Fruit fly (Drosophila melanogaster) whole organism: ENCODE results near the gene CG34138.

Source experiments
- CG8478 ChIP-seq: fragments of >200 bp; optimal IDR thresholded peaks from 2 replicates; lab custom pipeline; 2018; ENCODE audit warnings: inconsistent platforms
- Dll ChIP-seq: fragments of >200 bp; optimal IDR thresholded peaks from 2 replicates; lab custom pipeline; 2017
- EcR ChIP-seq, 2 experiments: fragments of >200 bp; optimal IDR thresholded peaks; 2 replicates each; lab custom pipeline; 2017; ENCODE audit warnings: missing biosample characterization in 2 of 2, missing genetic modification characterization in 2 of 2, missing genetic modification reagents in 2 of 2
- pan ChIP-seq: fragments of >200 bp; optimal IDR thresholded peaks from 2 replicates; lab custom pipeline; 2017
- psq ChIP-seq: fragments of >200 bp; optimal IDR thresholded peaks from 2 replicates; lab custom pipeline; 2017
- usp ChIP-seq: fragments of >200 bp; optimal IDR thresholded peaks from 2 replicates; lab custom pipeline; 2017; ENCODE audit warnings: missing biosample characterization, missing genetic modification characterization, mixed read lengths

CG34138 gene

dm6 chr3R:19644094-19644900 is 9.5 kb downstream of the CG34138 start, which contains the start of gene Vha13:
Gene Vha13 (minus strand): TSS chr3R:19644386.
- TF ChIP-seq pan (no peak), EcR (GFP tag; optimal IDR thresholded peaks at IDR 0.05; lab: Kevin White, UChicago) (no peak), CG8478 (lab: Kevin White, UChicago) (no peak), Dll (lab: Kevin White, UChicago) (no peak), usp (GFP tag; lab: Kevin White, UChicago) (no peak), psq (lab: Kevin White, UChicago) (no peak)

DNA sequence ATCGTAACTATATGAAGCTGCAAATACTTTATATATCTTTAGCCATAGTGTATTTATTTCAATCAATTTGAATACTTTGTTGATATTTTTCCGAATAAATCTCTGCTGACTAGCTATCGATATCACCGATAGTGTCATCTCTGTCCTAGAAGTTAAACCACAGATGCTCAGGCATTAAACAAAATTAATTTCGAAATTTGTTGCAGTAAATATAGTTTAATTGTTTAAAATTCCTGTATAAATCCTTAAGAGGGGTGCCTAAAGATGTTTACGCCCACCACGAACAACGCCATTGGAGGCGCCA is 10.1 kb downstream of the CG34138 start, which contains the start of gene Nup58:
Gene Nup58 (plus strand): TSS at position 126 of the 304 bp plus-strand sequence.
- TF ChIP-seq psq (lab: Kevin White, UChicago) (no peak), Dll (lab: Kevin White, UChicago) (no peak), usp (GFP tag; lab: Kevin White, UChicago) (no peak), EcR (GFP tag; optimal IDR thresholded peaks at IDR 0.05; lab: Kevin White, UChicago) (no peak), CG8478 (lab: Kevin White, UChicago) (no peak)

DNA sequence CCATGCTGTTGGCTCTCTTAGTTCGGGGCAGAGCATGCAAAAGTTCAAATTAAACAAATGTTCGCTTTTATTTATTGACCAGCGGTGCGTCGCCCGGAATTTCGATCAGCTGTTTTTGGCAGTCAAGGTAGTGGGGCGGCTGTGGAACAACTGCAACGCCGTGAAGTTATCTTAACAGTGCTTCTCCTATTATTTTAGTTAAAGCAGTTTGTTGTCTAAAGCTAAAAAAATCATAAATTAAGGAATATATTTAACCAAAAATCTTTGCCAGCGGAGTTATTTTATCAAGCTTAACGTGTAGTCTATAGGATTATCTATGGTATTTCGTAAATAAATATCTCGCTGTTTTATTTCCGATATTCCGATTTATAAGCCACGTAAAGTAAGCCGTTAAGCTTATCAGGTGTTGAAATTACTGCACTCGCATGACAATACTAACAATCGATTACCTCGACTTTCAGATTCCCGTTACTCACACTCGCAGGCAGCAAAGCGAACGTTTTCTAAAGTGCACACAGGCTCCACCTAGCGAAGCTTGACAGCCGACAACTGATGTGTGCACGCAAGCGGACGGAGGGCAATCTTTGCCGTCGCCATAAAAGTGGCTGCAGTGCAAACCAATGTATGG is 13.7 kb downstream of the CG34138 start, which contains the start of the genes CG6195 and CG31220:
Gene CG6195 (minus strand): TSS at position 122 of the 628 bp plus-strand sequence.
Gene CG31220 (plus strand): TSS at position 199 of the 628 bp plus-strand sequence.
- no peak for TF ChIP-seq Dll (lab: Kevin White, UChicago)
- no peak for TF ChIP-seq psq (lab: Kevin White, UChicago)
- no peak for TF ChIP-seq usp (GFP tag; lab: Kevin White, UChicago)
- TF ChIP-seq pan: no peak
- TF ChIP-seq CG8478 (lab: Kevin White, UChicago): no peak
- no peak for TF ChIP-seq EcR (GFP tag; optimal IDR thresholded peaks at IDR 0.05; lab: Kevin White, UChicago)

DNA sequence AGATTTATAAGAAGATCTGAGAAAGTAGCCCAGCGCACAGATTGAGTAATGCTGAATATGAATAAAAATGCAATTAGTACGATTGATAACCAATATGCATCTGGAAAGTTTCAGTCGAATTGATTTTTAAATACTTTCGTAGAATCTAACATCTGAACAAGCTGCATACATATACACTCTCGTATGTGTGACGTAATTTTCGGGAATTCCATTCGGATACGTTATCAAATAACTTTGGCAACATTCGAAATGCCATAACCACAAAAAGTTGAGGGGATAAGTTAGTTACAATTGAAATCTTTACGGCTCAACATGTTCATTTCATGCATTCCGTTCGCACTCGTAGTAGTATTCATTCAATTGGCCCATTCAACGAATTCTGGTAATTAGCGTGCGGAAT is 16.0 kb downstream of the CG34138 start, which contains the start of gene CG31219:
Gene CG31219 (plus strand): TSS at position 301 of the 400 bp plus-strand sequence.
- TF ChIP-seq pan (no peak), usp (GFP tag; lab: Kevin White, UChicago) (no peak), Dll (lab: Kevin White, UChicago) (no peak), psq (lab: Kevin White, UChicago) (no peak), EcR (GFP tag; optimal IDR thresholded peaks at IDR 0.05; lab: Kevin White, UChicago) (no peak), CG8478 (lab: Kevin White, UChicago) (no peak)

DNA sequence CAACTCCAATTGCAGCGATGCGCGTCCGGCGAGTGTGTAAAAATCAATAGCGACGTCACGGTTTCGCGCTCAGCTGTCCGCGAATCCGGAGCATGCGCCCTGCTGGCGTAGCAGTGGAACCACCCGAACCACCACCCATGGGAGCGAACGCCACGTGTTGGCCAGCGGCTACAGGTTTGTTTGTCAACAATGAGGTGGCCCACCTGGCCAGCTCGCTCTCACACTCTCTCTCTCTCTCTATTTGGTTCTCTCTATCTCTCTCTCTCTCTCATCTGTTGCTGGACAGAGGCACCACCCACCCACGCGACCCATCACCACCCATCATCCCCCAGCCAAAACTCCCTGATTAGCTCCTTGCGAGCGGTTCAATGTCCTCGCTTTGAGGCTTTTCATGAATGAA is 21.7 kb downstream of the CG34138 start:
- TF ChIP-seq EcR (GFP tag; optimal IDR thresholded peaks at IDR 0.05; lab: Kevin White, UChicago) (no peak), Dll (lab: Kevin White, UChicago) (no peak), CG8478 (lab: Kevin White, UChicago) (no peak), usp (GFP tag; lab: Kevin White, UChicago) (no peak), pan (no peak), psq (lab: Kevin White, UChicago) (no peak)

- no peak for TF ChIP-seq CG8478 (lab: Kevin White, UChicago)
- TF ChIP-seq usp (GFP tag; lab: Kevin White, UChicago): no peak
- no peak for TF ChIP-seq EcR (GFP tag; optimal IDR thresholded peaks at IDR 0.05; lab: Kevin White, UChicago)
- no peak for TF ChIP-seq Dll (lab: Kevin White, UChicago)
- TF ChIP-seq pan: no peak
- TF ChIP-seq psq (lab: Kevin White, UChicago): no peak
Measured at dm6 chr3R:19657235-19657634, 22.5 kb downstream of the CG34138 start.

dm6 chr3R:19657766-19658165 is 23.0 kb downstream of the CG34138 start, which contains the start of gene CG6184:
Gene CG6184 (minus strand): TSS chr3R:19657866.
- no peak for TF ChIP-seq pan
- TF ChIP-seq psq (lab: Kevin White, UChicago): no peak
- TF ChIP-seq usp (GFP tag; lab: Kevin White, UChicago): no peak
- TF ChIP-seq Dll (lab: Kevin White, UChicago): no peak
- TF ChIP-seq CG8478 (lab: Kevin White, UChicago): no peak

- no peak for TF ChIP-seq Dll (lab: Kevin White, UChicago)
- TF ChIP-seq EcR (GFP tag; optimal IDR thresholded peaks at IDR 0.05; lab: Kevin White, UChicago): no peak
- no peak for TF ChIP-seq CG8478 (lab: Kevin White, UChicago)
- TF ChIP-seq psq (lab: Kevin White, UChicago): no peak
- no peak for TF ChIP-seq usp (GFP tag; lab: Kevin White, UChicago)
- no peak for TF ChIP-seq pan
Measured at dm6 chr3R:19659448-19659847, 24.7 kb downstream of the CG34138 start, which contains the start of gene ort. Gene ort (plus strand): TSS chr3R:19659748.

DNA sequence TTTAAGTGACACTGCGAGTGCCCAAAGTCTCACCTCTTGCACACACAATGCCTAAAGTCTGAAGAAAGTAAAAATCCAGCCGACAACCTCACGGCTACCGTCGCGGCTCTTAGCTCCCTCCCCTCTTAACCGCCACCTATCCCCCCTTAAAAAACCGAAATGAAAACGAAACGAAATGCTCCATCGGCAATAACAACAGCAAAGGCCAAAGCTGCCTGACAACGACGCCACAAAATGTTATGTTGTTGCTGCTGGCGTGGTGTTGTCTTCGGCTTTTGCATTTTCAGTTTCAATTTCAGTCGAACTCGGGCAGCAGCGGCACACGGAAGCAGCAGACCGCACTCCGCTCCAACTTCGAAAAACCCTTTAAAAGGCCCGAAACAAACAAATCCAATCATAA is 30.0 kb downstream of the CG34138 start, which contains the start of gene CG7432:
Gene CG7432 (plus strand): TSS at position 295 of the 400 bp plus-strand sequence.
- no peak for TF ChIP-seq pan

- TF ChIP-seq EcR (GFP tag; optimal IDR thresholded peaks at IDR 0.05; lab: Kevin White, UChicago) (no peak), Dll (lab: Kevin White, UChicago) (no peak), psq (lab: Kevin White, UChicago) (no peak), CG8478 (lab: Kevin White, UChicago) (no peak), usp (GFP tag; lab: Kevin White, UChicago) (no peak), pan (no peak)
Measured at dm6 chr3R:19671223-19671991, 36.7 kb downstream of the CG34138 start, which contains the start of gene Naam. Gene Naam (plus strand): TSS chr3R:19671450.

dm6 chr3R:19672136-19672535 is 37.4 kb downstream of the CG34138 start:
- TF ChIP-seq pan (no peak), CG8478 (lab: Kevin White, UChicago) (no peak), psq (lab: Kevin White, UChicago) (no peak), Dll (lab: Kevin White, UChicago) (no peak), usp (GFP tag; lab: Kevin White, UChicago) (no peak), EcR (GFP tag; optimal IDR thresholded peaks at IDR 0.05; lab: Kevin White, UChicago) (no peak)
